Fruit fly (Drosophila melanogaster): ENCODE measurements around the gene meru.
A peak's percentile ranks its signal among the peaks of the same experiment; 100 is the strongest.

DNA sequence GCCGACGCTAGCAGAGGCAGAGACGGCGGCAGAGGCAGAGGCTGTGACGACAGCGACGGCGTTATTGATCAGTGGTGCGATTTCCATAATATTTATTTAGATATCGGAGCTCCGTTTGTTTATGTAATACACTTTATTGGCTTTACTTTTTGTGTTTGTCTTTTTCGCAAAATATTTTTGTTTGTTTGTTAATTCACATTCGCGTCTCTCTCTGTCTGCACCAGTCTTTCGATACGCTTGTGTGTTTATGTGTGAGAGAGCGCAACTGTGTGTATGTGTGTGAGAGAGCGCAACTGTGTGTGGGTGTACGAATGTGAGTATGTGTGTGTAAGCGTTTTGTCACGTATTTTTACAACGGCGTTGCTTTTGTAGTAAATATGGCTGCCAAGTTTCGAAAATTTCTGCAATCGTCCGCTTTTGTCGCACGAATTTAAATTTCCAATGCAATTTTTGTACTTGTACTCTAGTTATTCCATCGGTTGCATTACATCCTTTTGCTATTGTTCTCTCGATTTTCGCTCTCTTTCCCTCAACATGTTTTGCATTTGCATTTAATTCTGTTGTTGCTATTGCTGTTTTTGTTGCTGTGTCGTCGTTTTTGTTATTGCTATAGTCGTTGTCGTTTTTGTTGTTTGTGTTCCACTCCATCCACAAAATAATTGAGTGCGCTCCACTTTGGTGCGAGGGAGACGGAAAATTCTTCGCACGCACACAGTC, 18.2 kb downstream of the meru start:
- TF ChIP-seq Dll (optimal IDR thresholded peaks at IDR 0.05) = no peak
- TF ChIP-seq CG8478 (optimal IDR thresholded peaks at IDR 0.05) = peak; percentile 76

Data from whole organism.